Worm (Caenorhabditis elegans): ENCODE data around the gene nhx-6.

nhx-6 gene

ce11 chrII:1714772-1715353, 44.2 kb downstream of the nhx-6 start, which contains the start of gene btb-6:
Gene btb-6 (plus strand): TSS chrII:1715303.
- TF ChIP-seq nhr-6 (tag; optimal IDR thresholded peaks at IDR 0.05) (no peak), F44E2.7 (GFP tag; IDR thresholded peaks at IDR 0.05) (no peak), daf-12 (tag; optimal IDR thresholded peaks at IDR 0.05) (no peak), aly-2 (tag; optimal IDR thresholded peaks at IDR 0.05) (no peak), ztf-7 (tag; optimal IDR thresholded peaks at IDR 0.05) (no peak), dpl-1 (GFP tag; optimal IDR thresholded peaks at IDR 0.05) (no peak), zip-11 (GFP tag; IDR thresholded peaks at IDR 0.05) (no peak), nhr-111 (GFP tag; optimal IDR thresholded peaks at IDR 0.05) (no peak), F10B5.3 (tag; optimal IDR thresholded peaks at IDR 0.05) (no peak), tag-97 (GFP tag; IDR thresholded peaks at IDR 0.05) (no peak)

- TF ChIP-seq mxl-3 (GFP tag; optimal IDR thresholded peaks at IDR 0.05) (no peak), Y48G9A.11 (GFP tag; IDR thresholded peaks at IDR 0.05) (no peak), dmd-6 (GFP tag; IDR thresholded peaks at IDR 0.05) (no peak), unc-39 (tag; optimal IDR thresholded peaks at IDR 0.05) (no peak), skn-1 (tag; optimal IDR thresholded peaks at IDR 0.05) (no peak), tag-97 (GFP tag; IDR thresholded peaks at IDR 0.05) (no peak), nhr-11 (tag; optimal IDR thresholded peaks at IDR 0.05) (no peak), tra-1 (GFP tag; IDR thresholded peaks at IDR 0.05) (no peak), F37D6.2 (tag; optimal IDR thresholded peaks at IDR 0.05) (no peak), spr-1 (tag; optimal IDR thresholded peaks at IDR 0.05) (no peak), T20F7.1 (GFP tag; optimal IDR thresholded peaks at IDR 0.05) (no peak)
Measured at ce11 chrII:1719153-1719552, 48.5 kb downstream of the nhx-6 start, which contains the start of gene fbxb-48. Gene fbxb-48 (minus strand): TSS chrII:1719253.

ce11 chrII:1722394-1722793, 51.8 kb downstream of the nhx-6 start, which contains the start of the genes fbxb-5 and btb-8:
Gene fbxb-5 (minus strand): TSS chrII:1722494.
Gene btb-8 (plus strand): TSS chrII:1722770.
- TF ChIP-seq dmd-6 (GFP tag; IDR thresholded peaks at IDR 0.05) (no peak), hlh-30 (tag; optimal IDR thresholded peaks at IDR 0.05; ENCODE audit: insufficient read depth) (no peak), Y75B8A.6 (GFP tag; IDR thresholded peaks at IDR 0.05) (no peak), tra-1 (GFP tag; IDR thresholded peaks at IDR 0.05) (no peak), ZK337.2 (GFP tag; IDR thresholded peaks at IDR 0.05) (no peak), dve-1 (tag; optimal IDR thresholded peaks at IDR 0.05; ENCODE audit: insufficient read depth) (no peak), fkh-10 (GFP tag; optimal IDR thresholded peaks at IDR 0.05) (no peak), hif-1 (tag; optimal IDR thresholded peaks at IDR 0.05) (no peak), pqm-1 (tag; optimal IDR thresholded peaks at IDR 0.05) (no peak), ama-1 (optimal IDR thresholded peaks at IDR 0.05) (no peak), dmd-8 (GFP tag; IDR thresholded peaks at IDR 0.05) (no peak), mxl-3 (GFP tag; optimal IDR thresholded peaks at IDR 0.05) (no peak), jun-1 (tag; optimal IDR thresholded peaks at IDR 0.05) (no peak), T20F7.1 (GFP tag; optimal IDR thresholded peaks at IDR 0.05) (no peak)

All from whole organism, L4 larva.